Fruit fly (Drosophila melanogaster) whole organism, embryonic: ENCODE data around the gene CG46318.

ENCODE experiments used
- B-H1 ChIP-seq: fragments of 200-800 bp; sonication (Bioruptor generic); IDR thresholded peaks from 3 replicates; pipeline ENCODE4 v1.3.6; 2022; ENCODE audit warnings: missing biosample characterization, missing genetic modification characterization
- Blimp-1 ChIP-seq: fragments of 200-800 bp; sonication (Bioruptor generic); optimal IDR thresholded peaks from 3 replicates; lab custom pipeline; 2018; ENCODE audit warnings: missing biosample characterization, missing genetic modification characterization, mild to moderate bottlenecking, moderate library complexity, missing genetic modification reagents
- CG11085 ChIP-seq: fragments of 200-800 bp; sonication (Bioruptor generic); IDR thresholded peaks from 2 replicates; pipeline ENCODE4 v1.3.6; 2022; ENCODE audit warnings: missing biosample characterization, missing genetic modification characterization
- CG13894 ChIP-seq: fragments of 200-800 bp; sonication (Bioruptor generic); optimal IDR thresholded peaks from 3 replicates; lab custom pipeline; 2018; ENCODE audit warnings: missing biosample characterization, mild to moderate bottlenecking, missing genetic modification characterization, moderate library complexity
- CG17359 ChIP-seq: fragments of 200-800 bp; sonication (Bioruptor generic); optimal IDR thresholded peaks from 3 replicates; lab custom pipeline; 2018; ENCODE audit warnings: missing biosample characterization, mild to moderate bottlenecking, missing genetic modification characterization, moderate library complexity
- CG17361 ChIP-seq: fragments of 200-800 bp; sonication (Bioruptor generic); IDR thresholded peaks from 3 replicates; pipeline ENCODE4 v1.3.6; 2022; ENCODE audit warnings: missing biosample characterization, missing genetic modification characterization
- CG17912 ChIP-seq: fragments of 200-800 bp; sonication (Bioruptor generic); optimal IDR thresholded peaks from 2 replicates; lab custom pipeline; 2018; ENCODE audit warnings: missing biosample characterization, mild to moderate bottlenecking, missing genetic modification characterization
- CG18764 ChIP-seq: fragments of 200-800 bp; sonication (Bioruptor generic); optimal IDR thresholded peaks from 3 replicates; lab custom pipeline; 2016; ENCODE audit warnings: missing biosample characterization, missing genetic modification characterization
- CG4617 ChIP-seq: fragments of 200-800 bp; sonication (Bioruptor generic); optimal IDR thresholded peaks from 3 replicates; lab custom pipeline; 2016; ENCODE audit warnings: missing biosample characterization, missing genetic modification characterization, borderline replicate concordance
- CG4707 ChIP-seq: fragments of 200-800 bp; sonication (Bioruptor generic); optimal IDR thresholded peaks from 2 replicates; lab custom pipeline; 2018; ENCODE audit warnings: missing biosample characterization, mild to moderate bottlenecking, missing genetic modification characterization, moderate library complexity
- CG5245 ChIP-seq: fragments of 200-800 bp; sonication (Bioruptor generic); optimal IDR thresholded peaks from 3 replicates; lab custom pipeline; 2016; ENCODE audit warnings: missing biosample characterization, missing genetic modification characterization
- CG5953 ChIP-seq: fragments of 200-800 bp; sonication (Bioruptor generic); IDR thresholded peaks from 2 replicates; pipeline ENCODE4 v1.3.6; 2022; ENCODE audit warnings: missing biosample characterization, missing genetic modification characterization
- CG7745 ChIP-seq: fragments of 200-800 bp; sonication (Bioruptor generic); optimal IDR thresholded peaks from 2 replicates; lab custom pipeline; 2018; ENCODE audit warnings: missing biosample characterization, mild to moderate bottlenecking, missing genetic modification characterization, moderate library complexity
- CG7987 ChIP-seq: fragments of 200-800 bp; sonication (Bioruptor generic); optimal IDR thresholded peaks from 2 replicates; lab custom pipeline; 2018; ENCODE audit warnings: missing biosample characterization, mild to moderate bottlenecking, missing genetic modification characterization, moderate library complexity
- CG9215 ChIP-seq: fragments of 200-800 bp; sonication (Bioruptor generic); IDR thresholded peaks from 2 replicates; pipeline ENCODE4 v1.3.6; 2022; ENCODE audit warnings: missing biosample characterization, missing genetic modification characterization
- CG9817 ChIP-seq: fragments of 200-800 bp; sonication (Bioruptor generic); optimal IDR thresholded peaks from 2 replicates; lab custom pipeline; 2018; ENCODE audit warnings: missing biosample characterization, mild to moderate bottlenecking, missing genetic modification characterization, moderate library complexity
- CG9932 ChIP-seq: fragments of 200-800 bp; sonication (Bioruptor generic); IDR thresholded peaks from 2 replicates; pipeline ENCODE4 v1.3.6; 2022; ENCODE audit warnings: missing biosample characterization, missing genetic modification characterization
- D ChIP-seq, 2 experiments: fragments of 200-800 bp in 1 of 2; fragments of >200 bp in 1 of 2; sonication (Bioruptor generic) in 1 of 2; optimal IDR thresholded peaks; 2 replicates in 1 of 2; 3 replicates in 1 of 2; lab custom pipeline; 2017; ENCODE audit warnings: mild to moderate bottlenecking in 1 of 2, missing biosample characterization in 1 of 2, missing genetic modification characterization in 1 of 2, missing genetic modification reagents in 1 of 2
- Dll ChIP-seq: fragments of 200-800 bp; sonication (Bioruptor generic); IDR thresholded peaks from 4 replicates; pipeline ENCODE4 v1.3.6; 2022; ENCODE audit warnings: missing biosample characterization, missing genetic modification characterization; ENCODE audit not compliant: partially characterized antibody
- Ets65A ChIP-seq: fragments of 200-800 bp; sonication (Bioruptor generic); peaks from one replicate; lab custom pipeline; 2016; ENCODE audit warnings: missing biosample characterization, missing genetic modification characterization
- HLH54F ChIP-seq: fragments of 200-800 bp; sonication (Bioruptor generic); optimal IDR thresholded peaks from 3 replicates; lab custom pipeline; 2016; ENCODE audit warnings: missing biosample characterization, missing genetic modification characterization
- Hey ChIP-seq: fragments of 200-800 bp; sonication (Bioruptor generic); optimal IDR thresholded peaks from 3 replicates; lab custom pipeline; 2018; ENCODE audit warnings: missing biosample characterization, mild to moderate bottlenecking, missing genetic modification characterization
- MBD-R2 ChIP-seq: fragments of 200-800 bp; sonication (Bioruptor generic); IDR thresholded peaks from 2 replicates; pipeline ENCODE4 v1.3.6; 2022; ENCODE audit warnings: missing biosample characterization, missing genetic modification characterization
- Med ChIP-seq: fragments of 200-800 bp; sonication (Bioruptor generic); peaks from one replicate; lab custom pipeline; 2016; ENCODE audit warnings: missing biosample characterization, missing genetic modification characterization, mild to moderate bottlenecking, inconsistent platforms, moderate library complexity
- Mrtf ChIP-seq: fragments of 200-800 bp; sonication (Bioruptor generic); IDR thresholded peaks from 3 replicates; pipeline ENCODE4 v1.3.6; 2022; ENCODE audit warnings: missing biosample characterization, missing genetic modification characterization
- Neu2 ChIP-seq: fragments of 200-800 bp; sonication (Bioruptor generic); optimal IDR thresholded peaks from 3 replicates; lab custom pipeline; 2016; ENCODE audit warnings: missing biosample characterization, missing genetic modification characterization, borderline replicate concordance
- PHDP ChIP-seq: fragments of 200-800 bp; sonication (Bioruptor generic); optimal IDR thresholded peaks from 3 replicates; lab custom pipeline; 2018; ENCODE audit warnings: missing biosample characterization, mild to moderate bottlenecking, missing genetic modification characterization, moderate library complexity
- Six4 ChIP-seq: fragments of 200-800 bp; sonication (Bioruptor generic); optimal IDR thresholded peaks from 2 replicates; lab custom pipeline; 2016; ENCODE audit warnings: missing biosample characterization, missing genetic modification characterization
- Trl ChIP-seq, 3 experiments: fragments of >200 bp in 2 of 3; fragments of 200-800 bp in 1 of 3; sonication (Bioruptor generic) in 1 of 3; optimal IDR thresholded peaks; 2 replicates in 1 of 3; 3 replicates in 2 of 3; lab custom pipeline; 2016 to 2017; ENCODE audit warnings: missing biosample characterization in 1 of 3, missing genetic modification characterization in 1 of 3
- ab ChIP-seq: fragments of 200-800 bp; sonication (Bioruptor generic); optimal IDR thresholded peaks from 2 replicates; lab custom pipeline; 2016; ENCODE audit warnings: missing biosample characterization, missing genetic modification characterization
- abd-A ChIP-seq: fragments of 200-800 bp; sonication (Bioruptor generic); optimal IDR thresholded peaks from 3 replicates; lab custom pipeline; 2019; ENCODE audit warnings: missing biosample characterization, mild to moderate bottlenecking, missing genetic modification characterization, moderate library complexity
- danr ChIP-seq: fragments of 200-800 bp; sonication (Bioruptor generic); IDR thresholded peaks from 2 replicates; pipeline ENCODE4 v1.3.6; 2022; ENCODE audit warnings: missing biosample characterization, missing genetic modification characterization
- gt ChIP-seq: fragments of 200-800 bp; sonication (Bioruptor generic); IDR thresholded peaks from 2 replicates; pipeline ENCODE4 v1.3.6; 2022; ENCODE audit warnings: missing biosample characterization, missing genetic modification characterization
- inv ChIP-seq: fragments of 200-800 bp; sonication (Bioruptor generic); IDR thresholded peaks from 2 replicates; pipeline ENCODE4 v1.3.6; 2022; ENCODE audit warnings: missing biosample characterization, missing genetic modification characterization; ENCODE audit not compliant: partially characterized antibody
- jing ChIP-seq: fragments of 200-800 bp; sonication (Bioruptor generic); optimal IDR thresholded peaks from 2 replicates; lab custom pipeline; 2018; ENCODE audit warnings: missing biosample characterization, mild to moderate bottlenecking, missing genetic modification characterization
- kah ChIP-seq: fragments of 200-800 bp; sonication (Bioruptor generic); optimal IDR thresholded peaks from 2 replicates; lab custom pipeline; 2018; ENCODE audit warnings: missing biosample characterization, mild to moderate bottlenecking, missing genetic modification characterization
- kay ChIP-seq: fragments of 200-800 bp; sonication (Bioruptor generic); optimal IDR thresholded peaks from 2 replicates; lab custom pipeline; 2016; ENCODE audit warnings: missing biosample characterization, missing genetic modification characterization
- lola ChIP-seq, 3 experiments: fragments of >200 bp in 2 of 3; fragments of 200-800 bp in 1 of 3; sonication (Bioruptor generic) in 1 of 3; optimal IDR thresholded peaks; 2 replicates each; lab custom pipeline; 2017 to 2019; ENCODE audit warnings: missing biosample characterization in 3 of 3, missing genetic modification characterization in 3 of 3, mild to moderate bottlenecking in 1 of 3, moderate library complexity in 1 of 3
- pum ChIP-seq: fragments of 200-800 bp; sonication (Bioruptor generic); optimal IDR thresholded peaks from 2 replicates; lab custom pipeline; 2016; ENCODE audit warnings: missing biosample characterization, missing genetic modification characterization
- seq ChIP-seq: fragments of 200-800 bp; sonication (Bioruptor generic); IDR thresholded peaks from 2 replicates; pipeline ENCODE4 v1.3.6; 2022; ENCODE audit warnings: missing biosample characterization, missing genetic modification characterization
- stwl ChIP-seq: fragments of 200-800 bp; sonication (Bioruptor generic); optimal IDR thresholded peaks from 3 replicates; lab custom pipeline; 2018; ENCODE audit warnings: missing biosample characterization, mild to moderate bottlenecking, missing genetic modification characterization, moderate library complexity

CG46318 gene

DNA sequence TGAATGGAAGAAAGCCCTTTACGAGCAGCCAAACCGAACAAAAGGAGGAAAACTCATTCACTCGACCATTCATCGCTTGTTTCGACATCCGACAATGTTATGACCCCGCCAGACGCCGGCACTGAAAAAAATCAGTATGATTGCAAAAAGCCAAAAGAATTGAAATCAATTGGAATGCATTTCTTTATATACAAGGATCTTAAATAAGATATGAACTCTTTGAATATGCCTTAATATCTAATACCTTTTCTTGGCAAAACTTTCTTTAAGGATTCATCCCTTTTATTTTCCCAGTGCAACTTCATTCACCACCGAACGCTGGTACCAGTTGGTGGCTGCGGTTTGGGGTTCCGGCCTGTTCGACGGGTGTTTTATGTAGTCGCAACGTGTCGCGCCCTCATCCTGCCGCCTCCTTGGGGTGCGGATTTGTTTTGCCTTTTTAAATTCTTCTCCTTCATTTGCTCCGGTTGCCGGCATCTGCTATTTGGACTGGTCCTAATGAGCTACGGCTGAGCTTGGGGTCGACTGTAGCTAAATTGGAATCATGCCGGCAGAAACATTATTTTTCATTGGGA is 39.5 kb downstream of the CG46318 start (continued):
- peak; percentile 32 for TF ChIP-seq CG4617
- TF ChIP-seq CG17361 (GFP tag; lab: Robert Waterston, UW), result peak; percentile 91
- peak; percentile 63 for TF ChIP-seq CG9215

DNA sequence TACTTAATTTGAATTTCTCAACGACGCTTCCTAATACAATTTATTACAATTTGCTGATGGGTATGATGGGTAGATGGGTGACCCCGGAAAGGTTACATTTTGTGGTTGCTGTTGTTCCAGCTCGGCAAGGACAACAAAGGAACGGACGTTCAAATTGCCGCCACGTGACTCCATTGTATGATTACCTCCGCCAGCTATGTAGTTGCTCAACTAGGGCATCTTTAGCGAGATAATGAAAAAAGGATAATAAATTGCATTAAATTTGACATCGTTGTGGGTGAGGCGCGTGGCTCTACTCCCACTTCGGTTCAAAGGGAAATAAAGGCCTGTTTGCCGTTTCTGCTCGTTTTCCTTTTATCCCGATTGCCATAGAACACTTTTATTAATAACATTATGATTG is 41.0 kb downstream of the CG46318 start:
- TF ChIP-seq Hey (peak; percentile 96), CG9817 (tag; lab: Kevin White, UChicago) (no peak), abd-A (peak; percentile 57), CG5953 (GFP tag; lab: Robert Waterston, UW) (no peak), CG9932 (GFP tag; lab: Robert Waterston, UW) (no peak), CG7987 (GFP tag; lab: Kevin White, UChicago) (no peak), D (optimal IDR thresholded peaks at IDR 0.05; lab: Kevin White, UChicago) (no peak), D (GFP tag; optimal IDR thresholded peaks at IDR 0.05; lab: Kevin White, UChicago) (peak; percentile 2), MBD-R2 (no peak), danr (no peak), Med (GFP tag; lab: Kevin White, UChicago) (peak; percentile 5), CG17359 (tag; lab: Kevin White, UChicago) (no peak)

- no peak for TF ChIP-seq lola (GFP tag; optimal IDR thresholded peaks at IDR 0.05; lab: Kevin White, UChicago)
- peak; percentile 43 for TF ChIP-seq stwl (tag; lab: Kevin White, UChicago)
- TF ChIP-seq gt (GFP tag; lab: Robert Waterston, UW), result no peak
- TF ChIP-seq kay (GFP tag; lab: Kevin White, UChicago), result no peak
- peak in 1 of 2 experiments; percentile 47 for TF ChIP-seq Trl (optimal IDR thresholded peaks at IDR 0.05; lab: Kevin White, UChicago)
- TF ChIP-seq Trl (GFP tag; optimal IDR thresholded peaks at IDR 0.05; lab: Kevin White, UChicago), result no peak
- TF ChIP-seq Neu2 (GFP tag; lab: Kevin White, UChicago), result peak; percentile 41
- TF ChIP-seq CG17912 (GFP tag; lab: Kevin White, UChicago), result no peak
- TF ChIP-seq CG5245 (GFP tag; lab: Kevin White, UChicago), result no peak
- no peak for TF ChIP-seq B-H1
- TF ChIP-seq seq, result no peak
- TF ChIP-seq Dll, result peak; percentile 34; the same call in 1 of the 4 replicates
- no peak for TF ChIP-seq CG11085 (GFP tag; lab: Robert Waterston, UW)
- TF ChIP-seq inv, result no peak
- no peak for TF ChIP-seq Blimp-1 (GFP tag; lab: Kevin White, UChicago)
Observed at dm6 chr3R:18722490-18722889, 42.1 kb downstream of the CG46318 start, which contains the start of gene CG34283. TSS of gene CG34283 (minus strand) at chr3R:18722590.

- peak; percentile 20 for TF ChIP-seq Ets65A (GFP tag; lab: Kevin White, UChicago)
- TF ChIP-seq CG13894, result no peak
Observed at dm6 chr3R:18726334-18726733, 45.9 kb downstream of the CG46318 start, which contains the start of gene CG7714. TSS of gene CG7714 (minus strand) at chr3R:18726434.

DNA sequence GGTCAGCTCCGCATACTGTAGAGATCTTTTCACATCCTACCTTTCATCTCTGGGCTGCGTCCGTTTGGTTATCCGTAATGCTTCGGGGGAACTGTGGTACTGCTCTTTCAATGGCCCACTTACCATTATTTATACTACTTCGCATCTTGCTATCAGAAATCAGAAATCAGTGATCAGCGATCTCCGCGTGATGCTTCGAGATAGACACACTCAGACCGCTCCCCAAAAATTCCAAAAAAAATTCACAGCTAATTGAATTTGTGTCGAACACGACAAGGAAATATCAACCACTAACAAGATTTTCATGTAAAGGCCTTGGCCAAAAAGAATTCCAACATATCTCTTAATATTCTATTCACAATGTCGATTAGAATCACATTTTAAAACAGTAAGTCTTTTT is 48.0 kb downstream of the CG46318 start, which contains the start of gene CG7715:
Gene CG7715, minus strand, starts transcription at position 101 of the 400 bp plus-strand sequence.
- TF ChIP-seq HLH54F, result no peak
- no peak for TF ChIP-seq jing (GFP tag; lab: Kevin White, UChicago)
- TF ChIP-seq CG4707 (GFP tag; lab: Kevin White, UChicago), result no peak
- no peak for TF ChIP-seq ab
- TF ChIP-seq pum (GFP tag; lab: Kevin White, UChicago), result no peak
- TF ChIP-seq Six4, result no peak
- no peak for TF ChIP-seq CG18764 (GFP tag; lab: Kevin White, UChicago)
- no peak for TF ChIP-seq PHDP (tag; lab: Kevin White, UChicago)
- TF ChIP-seq Mrtf (GFP tag; lab: Robert Waterston, UW), result no peak
- TF ChIP-seq CG7745, result no peak
- no peak for TF ChIP-seq Blimp-1 (GFP tag; lab: Kevin White, UChicago)
- no peak for TF ChIP-seq kah (GFP tag; lab: Kevin White, UChicago)
